Fruit fly (Drosophila melanogaster) whole organism, embryonic: ENCODE data around the gene Bub1.

ENCODE experiments used
- Antp ChIP-seq: fragments of 200-800 bp; sonication (Bioruptor generic); optimal IDR thresholded peaks from 3 replicates; lab custom pipeline; 2016; ENCODE audit warnings: missing biosample characterization, missing genetic modification characterization
- CG14014 ChIP-seq: fragments of 200-800 bp; sonication (Bioruptor generic); IDR thresholded peaks from 2 replicates; pipeline ENCODE4 v1.3.6; 2022; ENCODE audit warnings: missing biosample characterization, missing genetic modification characterization
- CG15011 ChIP-seq: fragments of 200-800 bp; sonication (Bioruptor generic); optimal IDR thresholded peaks from 3 replicates; lab custom pipeline; 2018; ENCODE audit warnings: missing biosample characterization, mild to moderate bottlenecking, missing genetic modification characterization
- CG15073 ChIP-seq: fragments of 200-800 bp; sonication (Bioruptor generic); optimal IDR thresholded peaks from 2 replicates; lab custom pipeline; 2016; ENCODE audit warnings: missing biosample characterization, missing genetic modification characterization
- CG15514 ChIP-seq: fragments of 200-800 bp; sonication (Bioruptor generic); optimal IDR thresholded peaks from 3 replicates; lab custom pipeline; 2017; ENCODE audit warnings: missing biosample characterization, missing genetic modification characterization, mild to moderate bottlenecking, moderate library complexity, missing genetic modification reagents
- CG1602 ChIP-seq: fragments of 200-800 bp; sonication (Bioruptor generic); optimal IDR thresholded peaks from 3 replicates; lab custom pipeline; 2016; ENCODE audit warnings: missing biosample characterization, missing genetic modification characterization
- CG17328 ChIP-seq: fragments of 200-800 bp; sonication (Bioruptor generic); IDR thresholded peaks from 2 replicates; pipeline ENCODE4 v1.3.6; 2022; ENCODE audit warnings: missing biosample characterization, missing genetic modification characterization
- CG17359 ChIP-seq: fragments of 200-800 bp; sonication (Bioruptor generic); optimal IDR thresholded peaks from 3 replicates; lab custom pipeline; 2018; ENCODE audit warnings: missing biosample characterization, mild to moderate bottlenecking, missing genetic modification characterization, moderate library complexity
- CG2116 ChIP-seq: fragments of 200-800 bp; sonication (Bioruptor generic); optimal IDR thresholded peaks from 3 replicates; lab custom pipeline; 2018; ENCODE audit warnings: missing biosample characterization, mild to moderate bottlenecking, missing genetic modification characterization
- CG2199 ChIP-seq: fragments of 200-800 bp; sonication (Bioruptor generic); IDR thresholded peaks from 3 replicates; pipeline ENCODE4 v1.3.6; 2022; ENCODE audit warnings: missing biosample characterization, missing genetic modification characterization
- CG30020 ChIP-seq: fragments of 200-800 bp; optimal IDR thresholded peaks from 2 replicates; lab custom pipeline; 2019; ENCODE audit warnings: missing biosample characterization, mild to moderate bottlenecking, missing genetic modification characterization, moderate library complexity
- CG4360 ChIP-seq: fragments of 200-800 bp; sonication (Bioruptor generic); IDR thresholded peaks from 2 replicates; pipeline ENCODE4 v1.3.6; 2022; ENCODE audit warnings: missing biosample characterization, missing genetic modification characterization
- CG4404 ChIP-seq: fragments of 200-800 bp; sonication (Bioruptor generic); IDR thresholded peaks from 2 replicates; pipeline ENCODE4 v1.3.6; 2022; ENCODE audit warnings: missing biosample characterization, missing genetic modification characterization
- CG5953 ChIP-seq: fragments of 200-800 bp; sonication (Bioruptor generic); IDR thresholded peaks from 2 replicates; pipeline ENCODE4 v1.3.6; 2022; ENCODE audit warnings: missing biosample characterization, missing genetic modification characterization
- CG7357 ChIP-seq: fragments of 200-800 bp; sonication (Bioruptor generic); IDR thresholded peaks from 3 replicates; pipeline ENCODE4 v1.3.6; 2022; ENCODE audit warnings: missing biosample characterization, missing genetic modification characterization
- CG7556 ChIP-seq: fragments of 200-800 bp; sonication (Bioruptor generic); optimal IDR thresholded peaks from 2 replicates; lab custom pipeline; 2017; ENCODE audit warnings: missing biosample characterization, mild to moderate bottlenecking, missing genetic modification characterization
- CG8359 ChIP-seq: fragments of 200-800 bp; sonication (Bioruptor generic); optimal IDR thresholded peaks from 2 replicates; lab custom pipeline; 2017; ENCODE audit warnings: missing biosample characterization, mild to moderate bottlenecking, missing genetic modification characterization, borderline replicate concordance
- CG9215 ChIP-seq: fragments of 200-800 bp; sonication (Bioruptor generic); IDR thresholded peaks from 2 replicates; pipeline ENCODE4 v1.3.6; 2022; ENCODE audit warnings: missing biosample characterization, missing genetic modification characterization
- CG9817 ChIP-seq: fragments of 200-800 bp; sonication (Bioruptor generic); optimal IDR thresholded peaks from 2 replicates; lab custom pipeline; 2018; ENCODE audit warnings: missing biosample characterization, mild to moderate bottlenecking, missing genetic modification characterization, moderate library complexity
- CoRest ChIP-seq: fragments of 200-800 bp; sonication (Bioruptor generic); optimal IDR thresholded peaks from 3 replicates; lab custom pipeline; 2018; ENCODE audit warnings: missing biosample characterization, mild to moderate bottlenecking, missing genetic modification characterization, moderate library complexity
- Fer1 ChIP-seq: fragments of 200-800 bp; sonication (Bioruptor generic); optimal IDR thresholded peaks from 2 replicates; lab custom pipeline; 2017; ENCODE audit warnings: missing biosample characterization, mild to moderate bottlenecking, missing genetic modification characterization
- Hsf ChIP-seq: fragments of 200-800 bp; sonication (Bioruptor generic); optimal IDR thresholded peaks from 3 replicates; lab custom pipeline; 2016; ENCODE audit warnings: missing biosample characterization, missing genetic modification characterization
- Lim3 ChIP-seq: fragments of 200-800 bp; sonication (Bioruptor generic); IDR thresholded peaks from 2 replicates; pipeline ENCODE4 v1.3.6; 2022; ENCODE audit warnings: missing biosample characterization, missing genetic modification characterization
- MTF-1 ChIP-seq: fragments of 200-800 bp; sonication (Bioruptor generic); optimal IDR thresholded peaks from 2 replicates; lab custom pipeline; 2018; ENCODE audit warnings: missing biosample characterization, mild to moderate bottlenecking, missing genetic modification characterization, borderline replicate concordance
- Max ChIP-seq: fragments of 200-800 bp; sonication (Bioruptor generic); optimal IDR thresholded peaks from 2 replicates; lab custom pipeline; 2016; ENCODE audit warnings: missing biosample characterization, mild to moderate bottlenecking, missing genetic modification characterization
- Med ChIP-seq: fragments of 200-800 bp; sonication (Bioruptor generic); peaks from one replicate; lab custom pipeline; 2016; ENCODE audit warnings: missing biosample characterization, missing genetic modification characterization, mild to moderate bottlenecking, inconsistent platforms, moderate library complexity
- Mes4 ChIP-seq: fragments of 200-800 bp; sonication (Bioruptor generic); optimal IDR thresholded peaks from 2 replicates; lab custom pipeline; 2016; ENCODE audit warnings: missing biosample characterization, missing genetic modification characterization
- Sin3A ChIP-seq: fragments of >200 bp; optimal IDR thresholded peaks from 2 replicates; lab custom pipeline; 2018
- Six4 ChIP-seq: fragments of 200-800 bp; sonication (Bioruptor generic); optimal IDR thresholded peaks from 2 replicates; lab custom pipeline; 2016; ENCODE audit warnings: missing biosample characterization, missing genetic modification characterization
- Sox100B ChIP-seq: fragments of 200-800 bp; sonication (Bioruptor generic); optimal IDR thresholded peaks from 3 replicates; lab custom pipeline; 2018; ENCODE audit warnings: missing biosample characterization, mild to moderate bottlenecking, missing genetic modification characterization
- Sry-δ ChIP-seq: fragments of 200-800 bp; sonication (Bioruptor generic); optimal IDR thresholded peaks from 2 replicates; lab custom pipeline; 2016; ENCODE audit warnings: missing biosample characterization, missing genetic modification characterization
- bcd ChIP-seq: fragments of 200-800 bp; sonication (Bioruptor generic); optimal IDR thresholded peaks from 2 replicates; lab custom pipeline; 2017; ENCODE audit warnings: missing biosample characterization, mild to moderate bottlenecking, missing genetic modification characterization
- bsh ChIP-seq, 2 experiments: fragments of 200-800 bp; sonication (Bioruptor generic); optimal IDR thresholded peaks; 2 replicates each; lab custom pipeline; 2017 to 2018; ENCODE audit warnings: mild to moderate bottlenecking in 2 of 2, missing biosample characterization in 2 of 2, missing genetic modification characterization in 2 of 2, moderate library complexity in 1 of 2
- da ChIP-seq: fragments of 200-800 bp; sonication (Bioruptor generic); optimal IDR thresholded peaks from 2 replicates; lab custom pipeline; 2016; ENCODE audit warnings: missing biosample characterization, missing genetic modification characterization
- danr ChIP-seq: fragments of 200-800 bp; sonication (Bioruptor generic); IDR thresholded peaks from 2 replicates; pipeline ENCODE4 v1.3.6; 2022; ENCODE audit warnings: missing biosample characterization, missing genetic modification characterization
- esg ChIP-seq: fragments of 200-800 bp; sonication (Bioruptor generic); conservative IDR thresholded peaks from 2 replicates; pipeline ENCODE4 v1.3.6; 2022; ENCODE audit warnings: missing biosample characterization, missing genetic modification characterization
- fd64A ChIP-seq: fragments of 200-800 bp; sonication (Bioruptor generic); optimal IDR thresholded peaks from 3 replicates; lab custom pipeline; 2018; ENCODE audit warnings: missing biosample characterization, mild to moderate bottlenecking, missing genetic modification characterization
- fd96Cb ChIP-seq: fragments of 200-800 bp; sonication (Bioruptor generic); optimal IDR thresholded peaks from 2 replicates; lab custom pipeline; 2018; ENCODE audit warnings: missing biosample characterization, mild to moderate bottlenecking, missing genetic modification characterization, moderate library complexity
- fu2 ChIP-seq: fragments of 200-800 bp; sonication (Bioruptor generic); optimal IDR thresholded peaks from 2 replicates; lab custom pipeline; 2016; ENCODE audit warnings: missing biosample characterization, missing genetic modification characterization
- grau ChIP-seq: fragments of 200-800 bp; optimal IDR thresholded peaks from 3 replicates; lab custom pipeline; 2019; ENCODE audit warnings: missing biosample characterization, mild to moderate bottlenecking, missing genetic modification characterization, moderate library complexity
- hkb ChIP-seq, 2 experiments: fragments of 200-800 bp in 1 of 2; fragments of >200 bp in 1 of 2; sonication (Bioruptor generic) in 1 of 2; IDR thresholded peaks in 1 of 2; optimal IDR thresholded peaks in 1 of 2; 2 replicates each; pipeline versions ENCODE4 v1.3.6 to Lab custom; 2017 to 2022; ENCODE audit warnings: missing biosample characterization in 1 of 2, missing genetic modification characterization in 1 of 2
- lmd ChIP-seq: fragments of 200-800 bp; sonication (Bioruptor generic); IDR thresholded peaks from 2 replicates; pipeline ENCODE4 v1.3.6; 2022; ENCODE audit warnings: missing biosample characterization, missing genetic modification characterization
- luna ChIP-seq: fragments of 200-800 bp; sonication (Bioruptor generic); optimal IDR thresholded peaks from 2 replicates; lab custom pipeline; 2016; ENCODE audit warnings: missing biosample characterization, missing genetic modification characterization
- mirr ChIP-seq: fragments of 200-800 bp; sonication (Bioruptor generic); optimal IDR thresholded peaks from 3 replicates; lab custom pipeline; 2018; ENCODE audit warnings: missing biosample characterization, mild to moderate bottlenecking, missing genetic modification characterization
- peb ChIP-seq: fragments of 200-800 bp; sonication (Bioruptor generic); IDR thresholded peaks from 2 replicates; pipeline ENCODE4 v1.3.6; 2022; ENCODE audit warnings: missing biosample characterization, missing genetic modification characterization
- psq ChIP-seq: fragments of 200-800 bp; sonication (Bioruptor generic); optimal IDR thresholded peaks from 2 replicates; lab custom pipeline; 2017; ENCODE audit warnings: missing biosample characterization, missing genetic modification characterization
- sima ChIP-seq: fragments of 200-800 bp; sonication (Bioruptor generic); optimal IDR thresholded peaks from 2 replicates; lab custom pipeline; 2016; ENCODE audit warnings: missing biosample characterization, missing genetic modification characterization
- tin ChIP-seq: fragments of 200-800 bp; sonication (Bioruptor generic); optimal IDR thresholded peaks from 3 replicates; lab custom pipeline; 2016; ENCODE audit warnings: missing biosample characterization, missing genetic modification characterization
- tna ChIP-seq: fragments of 200-800 bp; sonication (Bioruptor generic); IDR thresholded peaks from 2 replicates; pipeline ENCODE4 v1.3.6; 2022; ENCODE audit warnings: missing biosample characterization, missing genetic modification characterization; ENCODE audit not compliant: partially characterized antibody

Gene Bub1

DNA sequence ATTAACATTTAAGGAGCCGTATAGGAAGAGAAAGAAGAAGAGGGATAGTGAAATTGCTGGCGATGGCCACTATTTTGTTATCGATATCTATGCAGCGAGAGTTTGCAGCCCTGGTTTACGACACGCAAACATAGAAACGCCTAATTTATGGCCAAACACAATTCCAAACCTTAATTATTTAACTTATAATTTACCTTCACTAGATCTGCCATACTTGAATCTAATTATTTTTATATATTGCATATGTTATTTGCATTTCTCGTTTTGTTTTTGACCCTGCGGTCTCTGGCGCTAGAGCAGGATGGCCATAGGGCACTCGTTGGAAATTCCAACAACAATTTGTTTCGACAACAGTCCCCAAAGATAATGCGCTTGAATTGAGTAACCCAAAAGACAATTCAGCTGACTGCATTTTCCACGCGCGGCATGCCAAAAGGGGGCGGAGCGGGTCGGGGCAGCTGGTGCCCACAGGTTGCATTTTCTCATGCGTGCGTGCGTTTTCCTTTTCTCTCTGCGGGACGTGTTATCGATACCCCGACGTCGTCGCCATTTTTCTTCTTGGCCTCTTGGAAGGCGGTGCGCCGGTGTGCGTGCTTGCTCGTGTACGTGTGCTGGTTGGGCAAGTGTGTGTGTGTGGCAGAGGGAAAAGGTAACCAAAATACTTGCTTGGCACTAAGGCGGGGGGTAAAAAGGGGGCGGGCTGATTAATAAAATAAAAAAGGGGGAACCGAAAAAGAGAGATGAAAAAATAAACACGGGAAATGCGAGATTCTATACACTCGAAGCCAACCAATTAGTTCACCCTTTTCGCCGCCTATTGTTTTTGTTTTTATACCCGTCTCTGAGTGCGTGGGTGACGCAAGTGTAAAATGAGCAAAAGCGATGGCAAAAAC is 46.5 kb downstream of the Bub1 start (continued):
- TF ChIP-seq CG2199 (GFP tag; lab: Robert Waterston, UW) (0 out of 3 replicates have a peak, but pooled peaks have one; percentile 17), grau (tag; lab: Kevin White, UChicago) (peak; percentile 15), CG5953 (GFP tag; lab: Robert Waterston, UW) (peak; percentile 45; the same call in 1 of the 2 replicates), lmd (peak; percentile 62), CG8359 (GFP tag; lab: Kevin White, UChicago) (no peak), CG7556 (GFP tag; lab: Kevin White, UChicago) (peak; percentile 48), tna (GFP tag; lab: Robert Waterston, UW) (peak; percentile 61), psq (GFP tag; lab: Kevin White, UChicago) (peak; percentile 49), tin (GFP tag; lab: Kevin White, UChicago) (peak; percentile 28), fd96Cb (peak; percentile 17), esg (GFP tag; lab: Robert Waterston, UW) (peak; percentile 34; the same call in 1 of the 2 replicates), luna (GFP tag; lab: Kevin White, UChicago) (no peak), da (GFP tag; lab: Kevin White, UChicago) (no peak), Sry-δ (GFP tag; lab: Kevin White, UChicago) (peak; percentile 83), Mes4 (GFP tag; lab: Kevin White, UChicago) (no peak), CG1602 (GFP tag; lab: Kevin White, UChicago) (peak; percentile 1), hkb (optimal IDR thresholded peaks at IDR 0.05; lab: Kevin White, UChicago) (no peak), hkb (GFP tag; IDR thresholded peaks at IDR 0.05; lab: Robert Waterston, UW) (peak; percentile 70), CG4360 (GFP tag; lab: Robert Waterston, UW) (no peak), CG7357 (GFP tag; lab: Robert Waterston, UW) (peak; percentile 29; the same call in 1 of the 3 replicates), CG9215 (GFP tag; lab: Robert Waterston, UW) (peak; percentile 57), bcd (GFP tag; lab: Kevin White, UChicago) (peak; percentile 25), CG17359 (tag; lab: Kevin White, UChicago) (peak; percentile 59), CG17328 (GFP tag; lab: Robert Waterston, UW) (peak; percentile 61), sima (GFP tag; lab: Kevin White, UChicago) (no peak), CoRest (tag; lab: Kevin White, UChicago) (peak; percentile 29), Med (GFP tag; lab: Kevin White, UChicago) (peak; percentile 94), CG2116 (GFP tag; lab: Kevin White, UChicago) (peak; percentile 84), CG4404 (GFP tag; lab: Robert Waterston, UW) (no peak), CG30020 (tag; lab: Kevin White, UChicago) (no peak), peb (GFP tag; lab: Robert Waterston, UW) (no peak), Lim3 (GFP tag; lab: Robert Waterston, UW) (no peak), danr (GFP tag; lab: Robert Waterston, UW) (no peak), mirr (GFP tag; lab: Kevin White, UChicago) (no peak), CG15514 (GFP tag; lab: Kevin White, UChicago) (peak; percentile 43), CG9817 (tag; lab: Kevin White, UChicago) (peak; percentile 4), Fer1 (peak; percentile 20), Sin3A (lab: Kevin White, UChicago) (peak; percentile 79), fd64A (peak; percentile 23), fu2 (GFP tag; lab: Kevin White, UChicago) (peak; percentile 18), MTF-1 (GFP tag; lab: Kevin White, UChicago) (no peak), Max (GFP tag; lab: Kevin White, UChicago) (no peak), bsh (GFP tag; optimal IDR thresholded peaks at IDR 0.05; lab: Kevin White, UChicago) (peak; percentile 6 to 8), CG14014 (GFP tag; lab: Robert Waterston, UW) (peak; percentile 73), Sox100B (GFP tag; lab: Kevin White, UChicago) (no peak), Hsf (no peak), Six4 (GFP tag; lab: Kevin White, UChicago) (no peak), CG15011 (GFP tag; lab: Kevin White, UChicago) (no peak), Antp (GFP tag; lab: Kevin White, UChicago) (peak; percentile 41), CG15073 (GFP tag; lab: Kevin White, UChicago) (no peak)
